Fruit fly (Drosophila melanogaster): Measurements from ENCODE around the gene Blos4.

DNA sequence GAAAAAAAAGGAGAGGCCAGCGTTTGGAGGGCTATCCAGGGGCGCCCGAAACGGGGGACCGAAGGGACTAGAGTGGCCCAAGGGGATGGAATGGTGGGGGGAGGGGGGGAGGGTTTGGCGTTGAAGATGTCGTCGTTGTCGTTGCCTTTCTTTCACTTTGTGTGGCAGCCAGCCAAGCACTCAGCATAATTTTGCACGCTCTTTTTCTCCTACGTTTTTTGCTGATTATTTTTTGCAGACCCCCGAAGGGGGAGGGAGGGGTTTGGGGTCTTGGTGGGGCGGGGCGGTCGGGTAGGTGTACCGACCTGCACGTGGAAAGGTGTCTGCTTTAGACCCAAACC is 25.8 kb upstream of the Blos4 start:
- TF ChIP-seq kay (GFP tag; ENCODE audit: borderline replicate concordance) (no peak), CG7045 (GFP tag; optimal IDR thresholded peaks at IDR 0.05) (no peak), CG33017 (tag; optimal IDR thresholded peaks at IDR 0.05) (no peak), tj (GFP tag; optimal IDR thresholded peaks at IDR 0.05) (peak; percentile 79)

Data from whole organism, adult.